Fruit fly (Drosophila melanogaster) whole organism, prepupa: ENCODE results near the gene sds22.

Experiments
- Blimp-1 ChIP-seq: fragments of 200-800 bp; sonication (Bioruptor generic); optimal IDR thresholded peaks from 3 replicates; lab custom pipeline; 2017; ENCODE audit warnings: missing biosample characterization, missing genetic modification characterization, mild to moderate bottlenecking, moderate library complexity, missing genetic modification reagents
- CG10669 ChIP-seq: fragments of 200-800 bp; sonication (Bioruptor generic); optimal IDR thresholded peaks from 3 replicates; lab custom pipeline; 2018; ENCODE audit warnings: missing biosample characterization, mild to moderate bottlenecking, missing genetic modification characterization, moderate library complexity
- CG11294 ChIP-seq: fragments of 200-800 bp; sonication (Bioruptor generic); IDR thresholded peaks from 2 replicates; pipeline ENCODE4 v1.3.6; 2022; ENCODE audit warnings: missing biosample characterization, missing genetic modification characterization
- CG11902 ChIP-seq: fragments of 200-800 bp; sonication (Bioruptor generic); optimal IDR thresholded peaks from 3 replicates; lab custom pipeline; 2016; ENCODE audit warnings: missing biosample characterization, missing genetic modification characterization
- CG15336 ChIP-seq: fragments of 200-800 bp; sonication (Bioruptor generic); IDR thresholded peaks from 2 replicates; pipeline ENCODE4 v1.3.6; 2022; ENCODE audit warnings: missing biosample characterization, missing genetic modification characterization
- CG1621 ChIP-seq: fragments of 200-800 bp; sonication (Bioruptor generic); optimal IDR thresholded peaks from 3 replicates; lab custom pipeline; 2018; ENCODE audit warnings: missing biosample characterization, mild to moderate bottlenecking, missing genetic modification characterization
- CG16779 ChIP-seq: fragments of 200-800 bp; sonication (Bioruptor generic); optimal IDR thresholded peaks from 3 replicates; lab custom pipeline; 2017; ENCODE audit warnings: missing biosample characterization, mild to moderate bottlenecking, missing genetic modification characterization
- CG31627 ChIP-seq: fragments of 200-800 bp; sonication (Bioruptor generic); optimal IDR thresholded peaks from 3 replicates; lab custom pipeline; 2016; ENCODE audit warnings: missing biosample characterization, missing genetic modification characterization
- CG32006 ChIP-seq: fragments of 200-800 bp; sonication (Bioruptor generic); optimal IDR thresholded peaks from 3 replicates; lab custom pipeline; 2017; ENCODE audit warnings: missing biosample characterization, mild to moderate bottlenecking, missing genetic modification characterization
- CG34406 ChIP-seq: fragments of 200-800 bp; sonication (Bioruptor generic); optimal IDR thresholded peaks from 3 replicates; lab custom pipeline; 2016; ENCODE audit warnings: missing biosample characterization, missing genetic modification characterization
- CG3919 ChIP-seq: fragments of 200-800 bp; sonication (Bioruptor generic); optimal IDR thresholded peaks from 3 replicates; lab custom pipeline; 2016; ENCODE audit warnings: missing biosample characterization, missing genetic modification characterization
- CG4318 ChIP-seq: fragments of 200-800 bp; sonication (Bioruptor generic); optimal IDR thresholded peaks from 3 replicates; lab custom pipeline; 2017; ENCODE audit warnings: missing biosample characterization, mild to moderate bottlenecking, missing genetic modification characterization
- CG6163 ChIP-seq: fragments of 200-800 bp; sonication (Bioruptor generic); IDR thresholded peaks from 3 replicates; pipeline ENCODE4 v1.3.6; 2022; ENCODE audit warnings: missing biosample characterization, missing genetic modification characterization
- CG6276 ChIP-seq: fragments of 200-800 bp; sonication (Bioruptor generic); optimal IDR thresholded peaks from 2 replicates; lab custom pipeline; 2017; ENCODE audit warnings: missing biosample characterization, mild to moderate bottlenecking, missing genetic modification characterization
- CG6792 ChIP-seq: fragments of 200-800 bp; sonication (Bioruptor generic); optimal IDR thresholded peaks from 3 replicates; lab custom pipeline; 2016; ENCODE audit warnings: missing biosample characterization, missing genetic modification characterization
- CG7368 ChIP-seq: fragments of 200-800 bp; sonication (Bioruptor generic); optimal IDR thresholded peaks from 3 replicates; lab custom pipeline; 2016; ENCODE audit warnings: missing biosample characterization, missing genetic modification characterization
- CG8119 ChIP-seq: fragments of 200-800 bp; sonication (Bioruptor generic); IDR thresholded peaks from 3 replicates; pipeline ENCODE4 v1.3.6; 2022; ENCODE audit warnings: missing biosample characterization, missing genetic modification characterization
- CG8632 ChIP-seq: fragments of 200-800 bp; sonication (Bioruptor generic); optimal IDR thresholded peaks from 3 replicates; lab custom pipeline; 2016; ENCODE audit warnings: missing biosample characterization, missing genetic modification characterization
- CG9139 ChIP-seq: fragments of 200-800 bp; sonication (Bioruptor generic); optimal IDR thresholded peaks from 3 replicates; lab custom pipeline; 2017; ENCODE audit warnings: missing biosample characterization, mild to moderate bottlenecking, missing genetic modification characterization
- Eip75B ChIP-seq: fragments of 200-800 bp; sonication (Bioruptor generic); optimal IDR thresholded peaks from 3 replicates; lab custom pipeline; 2016; ENCODE audit warnings: missing biosample characterization, missing genetic modification characterization
- Eip78C ChIP-seq: fragments of 200-800 bp; sonication (Bioruptor generic); peaks from one replicate; lab custom pipeline; 2016; ENCODE audit warnings: missing biosample characterization, missing genetic modification characterization
- Eip93F ChIP-seq: fragments of 200-800 bp; sonication (Bioruptor generic); optimal IDR thresholded peaks from 2 replicates; lab custom pipeline; 2016; ENCODE audit warnings: missing biosample characterization, mild to moderate bottlenecking, missing genetic modification characterization
- Ets21C ChIP-seq: fragments of 200-800 bp; sonication (Bioruptor generic); optimal IDR thresholded peaks from 3 replicates; lab custom pipeline; 2016; ENCODE audit warnings: missing biosample characterization, missing genetic modification characterization
- Ets96B ChIP-seq: fragments of 200-800 bp; optimal IDR thresholded peaks from 2 replicates; lab custom pipeline; 2019; ENCODE audit warnings: missing biosample characterization, mild to moderate bottlenecking, missing genetic modification characterization, moderate library complexity
- Gug ChIP-seq: fragments of 200-800 bp; sonication (Bioruptor generic); IDR thresholded peaks from 2 replicates; pipeline ENCODE4 v1.3.6; 2022; ENCODE audit warnings: missing biosample characterization, missing genetic modification characterization
- Hr38 ChIP-seq: sonication (Bioruptor generic); optimal IDR thresholded peaks from 2 replicates; lab custom pipeline; 2016; ENCODE audit warnings: missing biosample characterization, missing genetic modification characterization
- Hr39 ChIP-seq: fragments of 200-800 bp; sonication (Bioruptor generic); optimal IDR thresholded peaks from 2 replicates; lab custom pipeline; 2016; ENCODE audit warnings: missing biosample characterization, missing genetic modification characterization
- Hr4 ChIP-seq: fragments of 200-800 bp; sonication (Bioruptor generic); optimal IDR thresholded peaks from 3 replicates; lab custom pipeline; 2016; ENCODE audit warnings: missing biosample characterization, missing genetic modification characterization
- Lpt ChIP-seq: fragments of 200-800 bp; sonication (Bioruptor generic); optimal IDR thresholded peaks from 3 replicates; lab custom pipeline; 2016; ENCODE audit warnings: missing biosample characterization, missing genetic modification characterization
- Met ChIP-seq: fragments of 200-800 bp; sonication (Bioruptor generic); optimal IDR thresholded peaks from 3 replicates; lab custom pipeline; 2016; ENCODE audit warnings: missing biosample characterization, missing genetic modification characterization
- OdsH ChIP-seq: fragments of 200-800 bp; sonication (Bioruptor generic); optimal IDR thresholded peaks from 3 replicates; lab custom pipeline; 2016; ENCODE audit warnings: missing biosample characterization, missing genetic modification characterization
- Smox ChIP-seq: fragments of 200-800 bp; sonication (Bioruptor generic); optimal IDR thresholded peaks from 3 replicates; lab custom pipeline; 2016; ENCODE audit warnings: missing biosample characterization, missing genetic modification characterization
- Sox102F ChIP-seq: fragments of 200-800 bp; sonication (Bioruptor generic); optimal IDR thresholded peaks from 2 replicates; lab custom pipeline; 2016; ENCODE audit warnings: missing biosample characterization, mild to moderate bottlenecking, missing genetic modification characterization
- Sox14 ChIP-seq: fragments of 200-800 bp; sonication (Bioruptor generic); optimal IDR thresholded peaks from 3 replicates; lab custom pipeline; 2016; ENCODE audit warnings: missing biosample characterization, missing genetic modification characterization
- Sox15 ChIP-seq: fragments of 200-800 bp; sonication (Bioruptor generic); optimal IDR thresholded peaks from 3 replicates; lab custom pipeline; 2016; ENCODE audit warnings: missing biosample characterization, missing genetic modification characterization
- achi ChIP-seq: fragments of 200-800 bp; sonication (Bioruptor generic); optimal IDR thresholded peaks from 3 replicates; lab custom pipeline; 2016; ENCODE audit warnings: missing biosample characterization, missing genetic modification characterization
- acj6 ChIP-seq: fragments of 200-800 bp; sonication (Bioruptor generic); optimal IDR thresholded peaks from 3 replicates; lab custom pipeline; 2016; ENCODE audit warnings: missing biosample characterization, missing genetic modification characterization
- cyc ChIP-seq: fragments of 200-800 bp; sonication (Bioruptor generic); optimal IDR thresholded peaks from 3 replicates; lab custom pipeline; 2016; ENCODE audit warnings: missing biosample characterization, missing genetic modification characterization
- dac ChIP-seq: fragments of 200-800 bp; sonication (Bioruptor generic); optimal IDR thresholded peaks from 2 replicates; lab custom pipeline; 2017; ENCODE audit warnings: missing biosample characterization, mild to moderate bottlenecking, missing genetic modification characterization
- dsx ChIP-seq: fragments of 200-800 bp; optimal IDR thresholded peaks from 3 replicates; lab custom pipeline; 2019; ENCODE audit warnings: missing biosample characterization, mild to moderate bottlenecking, missing genetic modification characterization, moderate library complexity; ENCODE audit not compliant: poor library complexity, severe bottlenecking
- eg ChIP-seq: fragments of 200-800 bp; sonication (Bioruptor generic); IDR thresholded peaks from 3 replicates; pipeline ENCODE4 v1.3.6; 2022; ENCODE audit warnings: missing biosample characterization, missing genetic modification characterization
- esn ChIP-seq: fragments of 200-800 bp; sonication (Bioruptor generic); optimal IDR thresholded peaks from 2 replicates; lab custom pipeline; 2016; ENCODE audit warnings: missing biosample characterization, mild to moderate bottlenecking, missing genetic modification characterization, moderate library complexity
- fd59A ChIP-seq: fragments of 200-800 bp; sonication (Bioruptor generic); optimal IDR thresholded peaks from 2 replicates; lab custom pipeline; 2017; ENCODE audit warnings: missing biosample characterization, mild to moderate bottlenecking, missing genetic modification characterization, missing genetic modification reagents
- fd85E ChIP-seq: fragments of 200-800 bp; sonication (Bioruptor generic); optimal IDR thresholded peaks from 3 replicates; lab custom pipeline; 2016; ENCODE audit warnings: missing biosample characterization, missing genetic modification characterization
- fkh ChIP-seq: fragments of 200-800 bp; sonication (Bioruptor generic); optimal IDR thresholded peaks from 3 replicates; lab custom pipeline; 2017; ENCODE audit warnings: missing biosample characterization, mild to moderate bottlenecking, missing genetic modification characterization, moderate library complexity
- lz ChIP-seq: fragments of 200-800 bp; sonication (Bioruptor generic); optimal IDR thresholded peaks from 3 replicates; lab custom pipeline; 2016; ENCODE audit warnings: missing biosample characterization, missing genetic modification characterization
- net ChIP-seq: fragments of 200-800 bp; sonication (Bioruptor generic); optimal IDR thresholded peaks from 3 replicates; lab custom pipeline; 2016; ENCODE audit warnings: missing biosample characterization, missing genetic modification characterization
- pdm3 ChIP-seq: fragments of 200-800 bp; sonication (Bioruptor generic); optimal IDR thresholded peaks from 3 replicates; lab custom pipeline; 2016; ENCODE audit warnings: missing biosample characterization, missing genetic modification characterization
- salr ChIP-seq, 2 experiments: fragments of 200-800 bp; sonication (Bioruptor generic); optimal IDR thresholded peaks; 3 replicates each; lab custom pipeline; 2016 to 2018; ENCODE audit warnings: missing biosample characterization in 2 of 2, missing genetic modification characterization in 2 of 2, mild to moderate bottlenecking in 1 of 2
- spab ChIP-seq: fragments of 200-800 bp; sonication (Bioruptor generic); optimal IDR thresholded peaks from 2 replicates; lab custom pipeline; 2017; ENCODE audit warnings: missing biosample characterization, mild to moderate bottlenecking, missing genetic modification characterization, missing genetic modification reagents
- ss ChIP-seq, 2 experiments: fragments of 200-800 bp; sonication (Bioruptor generic); optimal IDR thresholded peaks; 2 replicates in 1 of 2; 3 replicates in 1 of 2; lab custom pipeline; 2017 to 2018; ENCODE audit warnings: mild to moderate bottlenecking in 2 of 2, missing biosample characterization in 2 of 2, missing genetic modification characterization in 2 of 2, moderate library complexity in 1 of 2
- topi ChIP-seq: fragments of 200-800 bp; sonication (Bioruptor generic); optimal IDR thresholded peaks from 3 replicates; lab custom pipeline; 2016; ENCODE audit warnings: missing biosample characterization, missing genetic modification characterization
- vri ChIP-seq: fragments of 200-800 bp; sonication (Bioruptor generic); optimal IDR thresholded peaks from 3 replicates; lab custom pipeline; 2016; ENCODE audit warnings: missing biosample characterization, mild to moderate bottlenecking, missing genetic modification characterization

sds22 gene

dm6 chr3R:17430481-17430880, 39.1 kb downstream of the sds22 start:
- peak; percentile 75 for TF ChIP-seq Hr4 (GFP tag; lab: Kevin White, UChicago)
- TF ChIP-seq Sox14 (GFP tag; lab: Kevin White, UChicago) = no peak
- TF ChIP-seq Eip75B (GFP tag; lab: Kevin White, UChicago) = no peak
- TF ChIP-seq eg (GFP tag; lab: Robert Waterston, UW) = peak; percentile 66
- TF ChIP-seq Eip78C = no peak
- no peak for TF ChIP-seq Ets96B (tag; lab: Kevin White, UChicago)
- no peak for TF ChIP-seq lz (GFP tag; lab: Kevin White, UChicago)
- no peak for TF ChIP-seq CG16779 (tag; lab: Kevin White, UChicago)
- no peak for TF ChIP-seq Met (GFP tag; lab: Kevin White, UChicago)
- TF ChIP-seq Hr39 = no peak
- peak; percentile 40; the same call in 1 of the 2 replicates for TF ChIP-seq Gug (GFP tag; lab: Robert Waterston, UW)
- TF ChIP-seq Eip93F (GFP tag; lab: Kevin White, UChicago) = no peak
- TF ChIP-seq Hr38 = no peak
- no peak for TF ChIP-seq fkh (GFP tag; lab: Kevin White, UChicago)
- peak; percentile 69 for TF ChIP-seq CG15336 (GFP tag; lab: Robert Waterston, UW)
- TF ChIP-seq acj6 (GFP tag; lab: Kevin White, UChicago) = no peak
- TF ChIP-seq CG31627 = no peak
- TF ChIP-seq salr (GFP tag; optimal IDR thresholded peaks at IDR 0.05; lab: Kevin White, UChicago) = no peak
- 0 out of 3 replicates have a peak, but pooled peaks have one; percentile 41 for TF ChIP-seq CG6163 (GFP tag; lab: Robert Waterston, UW)
- no peak for TF ChIP-seq CG1621
- TF ChIP-seq CG4318 (GFP tag; lab: Kevin White, UChicago) = peak; percentile 27
- TF ChIP-seq CG9139 (GFP tag; lab: Kevin White, UChicago) = no peak
- TF ChIP-seq esn (GFP tag; lab: Kevin White, UChicago) = no peak
- no peak for TF ChIP-seq fd85E
- no peak for TF ChIP-seq ss (GFP tag; optimal IDR thresholded peaks at IDR 0.05; lab: Kevin White, UChicago)
- no peak for TF ChIP-seq CG11902
- no peak for TF ChIP-seq vri (GFP tag; lab: Kevin White, UChicago)
- no peak for TF ChIP-seq CG34406 (GFP tag; lab: Kevin White, UChicago)
- TF ChIP-seq Sox102F (GFP tag; lab: Kevin White, UChicago) = no peak
- peak; percentile 17 for TF ChIP-seq Lpt (GFP tag; lab: Kevin White, UChicago)
- TF ChIP-seq Smox (GFP tag; lab: Kevin White, UChicago) = no peak
- TF ChIP-seq achi (GFP tag; lab: Kevin White, UChicago) = peak; percentile 19
- no peak for TF ChIP-seq CG7368
- TF ChIP-seq spab (GFP tag; lab: Kevin White, UChicago) = no peak
- TF ChIP-seq net = peak; percentile 23
- TF ChIP-seq OdsH (GFP tag; lab: Kevin White, UChicago) = peak; percentile 37
- peak; percentile 35 for TF ChIP-seq dac (GFP tag; lab: Kevin White, UChicago)
- no peak for TF ChIP-seq dsx (GFP tag; lab: Kevin White, UChicago)
- no peak for TF ChIP-seq CG6792 (GFP tag; lab: Kevin White, UChicago)
- no peak for TF ChIP-seq Blimp-1 (GFP tag; lab: Kevin White, UChicago)
- peak; percentile 42 for TF ChIP-seq pdm3
- no peak for TF ChIP-seq fd59A
- TF ChIP-seq topi = no peak
- TF ChIP-seq CG10669 (GFP tag; lab: Kevin White, UChicago) = no peak
- TF ChIP-seq cyc = no peak
- peak; percentile 30; the same call in 1 of the 2 replicates for TF ChIP-seq CG11294 (GFP tag; lab: Robert Waterston, UW)
- no peak for TF ChIP-seq Ets21C (GFP tag; lab: Kevin White, UChicago)
- peak; percentile 73 for TF ChIP-seq CG32006 (GFP tag; lab: Kevin White, UChicago)
- no peak for TF ChIP-seq CG8632 (GFP tag; lab: Kevin White, UChicago)
- TF ChIP-seq Sox15 (GFP tag; lab: Kevin White, UChicago) = no peak
- TF ChIP-seq CG8119 (GFP tag; lab: Robert Waterston, UW) = peak; percentile 55; the same call in 2 of the 3 replicates
- TF ChIP-seq CG6276 = peak; percentile 53
- TF ChIP-seq CG3919 = peak; percentile 8
